Worm (Caenorhabditis elegans) whole organism, L2 larva: ENCODE measurements around the gene lin-22.

Source experiments
- dmd-4 ChIP-seq: sonication (generic microtip); optimal IDR thresholded peaks from 2 replicates; lab custom pipeline; 2017; ENCODE audit warnings: missing biosample characterization, missing genetic modification characterization
- nhr-23 ChIP-seq: fragments of 150-350 bp; optimal IDR thresholded peaks from 2 replicates; lab custom pipeline; 2014; ENCODE audit warnings: missing biosample characterization, missing genetic modification reagents, missing genetic modification characterization
- nhr-25 ChIP-seq: fragments of 150-350 bp; sonication (generic microtip); optimal IDR thresholded peaks from 3 replicates; lab custom pipeline; 2014; ENCODE audit warnings: missing biosample characterization, missing genetic modification characterization

lin-22 gene

DNA sequence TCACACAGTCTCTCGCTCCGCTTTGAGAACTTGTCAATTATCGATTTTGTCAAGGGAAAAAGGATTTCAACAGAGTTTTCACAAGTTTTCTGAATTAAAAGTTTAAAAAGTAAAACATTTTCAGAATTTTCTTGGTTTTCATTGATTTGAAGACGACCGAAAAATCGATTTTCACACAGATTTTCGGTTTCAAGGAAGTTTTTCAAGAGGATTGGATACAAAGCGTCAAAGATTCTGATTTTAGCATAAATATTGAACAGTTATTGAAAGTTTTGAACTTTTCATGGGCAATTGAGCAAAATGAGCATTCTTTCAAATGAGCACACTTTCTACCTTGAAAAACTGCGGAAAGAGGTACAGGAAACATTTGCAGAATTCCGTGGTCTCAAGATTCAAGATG is 52.5 kb downstream of the lin-22 start, which contains the start of gene Y67D8C.2:
Gene Y67D8C.2, plus strand, starts transcription at position 301 of the 400 bp plus-strand sequence.
- TF ChIP-seq nhr-23 (tag; lab: Kevin White, UChicago) (no peak), dmd-4 (tag; lab: Kevin White, UChicago) (no peak), nhr-25 (tag; lab: Kevin White, UChicago) (no peak)
